Worm (Caenorhabditis elegans) whole organism, mixed stage, embryonic: ENCODE data around the gene clec-9.

Source experiments
- M03D4.4 ChIP-seq: sonication (generic microtip); optimal IDR thresholded peaks from 2 replicates; lab custom pipeline; 2017; ENCODE audit warnings: mild to moderate bottlenecking, missing genetic modification characterization, missing compliant biosample characterization
- bed-3 ChIP-seq: fragments of 200-800 bp; sonication (Bioruptor generic); optimal IDR thresholded peaks from 3 replicates; lab custom pipeline; 2018; ENCODE audit warnings: mild to moderate bottlenecking, missing genetic modification characterization, moderate library complexity, missing compliant biosample characterization
- blmp-1 ChIP-seq: fragments of 150-350 bp; optimal IDR thresholded peaks from 2 replicates; lab custom pipeline; 2014; ENCODE audit warnings: missing biosample characterization, missing genetic modification characterization
- ceh-39 ChIP-seq: fragments of 150-350 bp; optimal IDR thresholded peaks from 2 replicates; lab custom pipeline; 2014; ENCODE audit warnings: missing biosample characterization, missing genetic modification characterization
- ceh-43 ChIP-seq: fragments of 200-800 bp; sonication (Bioruptor generic); optimal IDR thresholded peaks from 2 replicates; lab custom pipeline; 2018; ENCODE audit warnings: mild to moderate bottlenecking, missing genetic modification characterization, moderate library complexity, missing compliant biosample characterization
- ceh-83 ChIP-seq: fragments of 200-800 bp; sonication (Bioruptor generic); optimal IDR thresholded peaks from 2 replicates; lab custom pipeline; 2018; ENCODE audit warnings: mild to moderate bottlenecking, missing genetic modification characterization, missing compliant biosample characterization
- ces-1 ChIP-seq: fragments of 150-350 bp; optimal IDR thresholded peaks from 2 replicates; lab custom pipeline; 2014; ENCODE audit warnings: missing biosample characterization, missing genetic modification reagents, missing genetic modification characterization
- cnd-1 ChIP-seq: fragments of 200-800 bp; sonication (Bioruptor generic); optimal IDR thresholded peaks from 2 replicates; lab custom pipeline; 2018; ENCODE audit warnings: mild to moderate bottlenecking, missing genetic modification characterization, missing compliant biosample characterization
- drap-1 ChIP-seq: fragments of 200-800 bp; sonication (Bioruptor generic); optimal IDR thresholded peaks from 3 replicates; lab custom pipeline; 2018; ENCODE audit warnings: mild to moderate bottlenecking, missing genetic modification characterization, missing compliant biosample characterization
- elt-1 ChIP-seq: sonication (generic microtip); optimal IDR thresholded peaks from 2 replicates; lab custom pipeline; 2017; ENCODE audit warnings: missing genetic modification characterization, mild to moderate bottlenecking, missing compliant biosample characterization, antibody characterized with exemption, moderate library complexity, borderline replicate concordance; ENCODE audit not compliant: insufficient read depth
- elt-3 ChIP-seq: fragments of 150-350 bp; optimal IDR thresholded peaks from 2 replicates; lab custom pipeline; 2014; ENCODE audit warnings: missing biosample characterization, missing genetic modification characterization
- flh-1 ChIP-seq: fragments of 200-800 bp; sonication (Bioruptor generic); optimal IDR thresholded peaks from 2 replicates; lab custom pipeline; 2018; ENCODE audit warnings: mild to moderate bottlenecking, missing genetic modification characterization, moderate library complexity, missing compliant biosample characterization
- ham-2 ChIP-seq: fragments of 200-800 bp; sonication (Bioruptor generic); optimal IDR thresholded peaks from 2 replicates; lab custom pipeline; 2018; ENCODE audit warnings: mild to moderate bottlenecking, missing genetic modification characterization, missing compliant biosample characterization
- hlh-1 ChIP-seq: fragments of 150-350 bp; optimal IDR thresholded peaks from 2 replicates; lab custom pipeline; 2014; ENCODE audit warnings: missing biosample characterization, missing genetic modification reagents, missing genetic modification characterization
- lin-13 ChIP-seq: fragments of 150-350 bp; optimal IDR thresholded peaks from 2 replicates; lab custom pipeline; 2014; ENCODE audit warnings: missing biosample characterization, missing genetic modification characterization
- lin-32 ChIP-seq: fragments of 200-800 bp; sonication (Bioruptor generic); optimal IDR thresholded peaks from 2 replicates; lab custom pipeline; 2018; ENCODE audit warnings: mild to moderate bottlenecking, missing genetic modification characterization, missing compliant biosample characterization
- lsy-2 ChIP-seq: fragments of 150-350 bp; optimal IDR thresholded peaks from 2 replicates; lab custom pipeline; 2014; ENCODE audit warnings: missing biosample characterization, missing genetic modification characterization
- mep-1 ChIP-seq: fragments of 150-350 bp; optimal IDR thresholded peaks from 2 replicates; lab custom pipeline; 2017; ENCODE audit warnings: missing biosample characterization, missing genetic modification reagents, missing genetic modification characterization, inconsistent platforms
- mls-2 ChIP-seq: sonication (generic microtip); optimal IDR thresholded peaks from 2 replicates; lab custom pipeline; 2016; ENCODE audit warnings: mild to moderate bottlenecking, missing genetic modification characterization, moderate library complexity, missing compliant biosample characterization
- nhr-12 ChIP-seq: fragments of 150-350 bp; optimal IDR thresholded peaks from 2 replicates; lab custom pipeline; 2014; ENCODE audit warnings: missing biosample characterization, missing genetic modification characterization
- nhr-2 ChIP-seq: fragments of 150-350 bp; optimal IDR thresholded peaks from 2 replicates; lab custom pipeline; 2014; ENCODE audit warnings: missing biosample characterization, missing genetic modification characterization
- nhr-237 ChIP-seq: fragments of 150-350 bp; optimal IDR thresholded peaks from 2 replicates; lab custom pipeline; 2014; ENCODE audit warnings: missing biosample characterization, missing genetic modification characterization
- nhr-28 ChIP-seq: fragments of 150-350 bp; optimal IDR thresholded peaks from 2 replicates; lab custom pipeline; 2014; ENCODE audit warnings: missing biosample characterization, missing genetic modification characterization
- nhr-76 ChIP-seq: sonication (generic microtip); optimal IDR thresholded peaks from 2 replicates; lab custom pipeline; 2017; ENCODE audit warnings: missing biosample characterization, missing genetic modification characterization
- sem-2 ChIP-seq: fragments of 200-800 bp; sonication (Bioruptor generic); optimal IDR thresholded peaks from 2 replicates; lab custom pipeline; 2018; ENCODE audit warnings: mild to moderate bottlenecking, missing genetic modification characterization, missing compliant biosample characterization
- snpc-4 ChIP-seq: fragments of 150-350 bp; optimal IDR thresholded peaks from 2 replicates; lab custom pipeline; 2014; ENCODE audit warnings: missing biosample characterization, missing genetic modification characterization
- sptf-1 ChIP-seq: sonication (generic microtip); optimal IDR thresholded peaks from 2 replicates; lab custom pipeline; 2017; ENCODE audit warnings: mild to moderate bottlenecking, missing genetic modification characterization, moderate library complexity, missing compliant biosample characterization
- tbx-8 ChIP-seq: fragments of 200-800 bp; sonication (Bioruptor generic); optimal IDR thresholded peaks from 2 replicates; lab custom pipeline; 2018; ENCODE audit warnings: mild to moderate bottlenecking, missing genetic modification characterization, moderate library complexity, missing compliant biosample characterization
- unc-120 ChIP-seq: sonication (generic microtip); optimal IDR thresholded peaks from 2 replicates; lab custom pipeline; 2017; ENCODE audit warnings: missing genetic modification characterization, missing compliant biosample characterization; ENCODE audit not compliant: poor library complexity, severe bottlenecking
- unc-39 ChIP-seq: fragments of 150-350 bp; optimal IDR thresholded peaks from 2 replicates; lab custom pipeline; 2014; ENCODE audit warnings: missing biosample characterization, missing genetic modification characterization
- unc-62 ChIP-seq: fragments of 150-350 bp; optimal IDR thresholded peaks from 2 replicates; lab custom pipeline; 2014; ENCODE audit warnings: missing biosample characterization, missing genetic modification reagents, missing genetic modification characterization
- zip-8 ChIP-seq: fragments of 150-350 bp; optimal IDR thresholded peaks from 2 replicates; lab custom pipeline; 2014; ENCODE audit warnings: missing biosample characterization, missing genetic modification characterization
- ztf-11 ChIP-seq: fragments of 150-350 bp; optimal IDR thresholded peaks from 2 replicates; lab custom pipeline; 2014; ENCODE audit warnings: missing biosample characterization, missing genetic modification characterization

Gene clec-9

DNA sequence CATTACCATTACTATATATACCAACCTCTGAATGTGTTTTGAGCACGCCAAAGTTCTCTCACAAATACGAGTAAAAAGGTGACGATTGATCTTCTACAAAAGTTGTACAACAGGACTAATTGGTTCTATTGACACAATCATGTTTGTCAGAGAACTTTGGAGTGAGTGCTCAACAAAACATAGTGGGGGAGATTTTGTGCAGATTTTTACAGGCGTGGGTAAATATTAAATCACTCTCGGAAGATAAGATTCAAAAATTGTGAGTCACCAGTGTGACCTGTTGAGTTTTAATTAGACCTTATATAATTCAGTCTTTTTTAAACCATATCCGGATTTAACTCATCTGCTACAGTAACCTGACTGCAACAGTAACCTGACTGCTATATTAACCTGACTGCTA is 34.3 kb downstream of the clec-9 start, which contains the start of gene F14F8.8:
Gene F14F8.8 (minus strand): TSS at position 101 of the 400 bp plus-strand sequence.
- no peak for TF ChIP-seq cnd-1
- no peak for TF ChIP-seq lin-32
- no peak for TF ChIP-seq lin-13
- TF ChIP-seq nhr-237 (tag; lab: Kevin White, UChicago), result no peak
- no peak for TF ChIP-seq blmp-1 (tag; lab: Kevin White, UChicago)
- TF ChIP-seq elt-1, result no peak
- TF ChIP-seq bed-3 (GFP tag; lab: Kevin White, UChicago), result no peak
- no peak for TF ChIP-seq elt-3
- TF ChIP-seq ceh-43 (GFP tag; lab: Kevin White, UChicago), result no peak
- TF ChIP-seq tbx-8 (GFP tag; lab: Kevin White, UChicago), result no peak
- no peak for TF ChIP-seq unc-39 (tag; lab: Kevin White, UChicago)
- TF ChIP-seq nhr-2 (tag; lab: Kevin White, UChicago), result no peak
- TF ChIP-seq mls-2 (tag; lab: Kevin White, UChicago), result no peak
- no peak for TF ChIP-seq snpc-4
- no peak for TF ChIP-seq nhr-12 (tag; lab: Kevin White, UChicago)
- TF ChIP-seq nhr-76 (tag; lab: Kevin White, UChicago), result no peak
- no peak for TF ChIP-seq M03D4.4 (tag; lab: Kevin White, UChicago)
- no peak for TF ChIP-seq ham-2 (GFP tag; lab: Kevin White, UChicago)

DNA sequence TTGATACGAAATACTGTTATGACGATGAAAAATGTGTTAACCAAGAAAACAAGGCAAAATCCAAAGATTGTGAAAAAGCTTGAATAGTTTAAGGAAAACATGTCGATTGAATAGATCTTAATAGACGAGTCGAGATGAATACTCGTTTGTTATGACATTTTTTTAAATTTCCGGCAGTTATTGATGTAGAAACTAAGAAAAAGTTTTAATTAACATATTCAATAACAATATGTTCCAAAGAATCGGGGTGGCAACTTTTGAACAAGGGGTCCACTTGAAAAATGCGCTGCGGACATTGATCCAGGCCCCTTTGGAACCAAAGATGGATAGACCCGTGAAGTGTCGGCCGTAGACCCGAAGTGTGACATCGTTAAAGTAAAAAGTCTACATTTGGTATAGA is 35.3 kb downstream of the clec-9 start, which contains the start of gene str-61:
Gene str-61 (minus strand): TSS at position 101 of the 400 bp plus-strand sequence.
- TF ChIP-seq mep-1 (tag; lab: Kevin White, UChicago) (no peak), sptf-1 (tag; lab: Kevin White, UChicago) (no peak), M03D4.4 (tag; lab: Kevin White, UChicago) (no peak), nhr-2 (tag; lab: Kevin White, UChicago) (no peak), blmp-1 (tag; lab: Kevin White, UChicago) (no peak), nhr-76 (tag; lab: Kevin White, UChicago) (no peak), hlh-1 (tag; lab: Kevin White, UChicago) (no peak), ztf-11 (tag; lab: Kevin White, UChicago) (no peak), unc-62 (no peak), nhr-12 (tag; lab: Kevin White, UChicago) (no peak), unc-120 (no peak), ces-1 (GFP tag; lab: Kevin White, UChicago) (no peak), elt-3 (no peak), cnd-1 (no peak), tbx-8 (GFP tag; lab: Kevin White, UChicago) (no peak), ceh-43 (GFP tag; lab: Kevin White, UChicago) (no peak), nhr-237 (tag; lab: Kevin White, UChicago) (no peak), sem-2 (no peak)
- TF ChIP-seq, all 35 proteins: peak for 0

DNA sequence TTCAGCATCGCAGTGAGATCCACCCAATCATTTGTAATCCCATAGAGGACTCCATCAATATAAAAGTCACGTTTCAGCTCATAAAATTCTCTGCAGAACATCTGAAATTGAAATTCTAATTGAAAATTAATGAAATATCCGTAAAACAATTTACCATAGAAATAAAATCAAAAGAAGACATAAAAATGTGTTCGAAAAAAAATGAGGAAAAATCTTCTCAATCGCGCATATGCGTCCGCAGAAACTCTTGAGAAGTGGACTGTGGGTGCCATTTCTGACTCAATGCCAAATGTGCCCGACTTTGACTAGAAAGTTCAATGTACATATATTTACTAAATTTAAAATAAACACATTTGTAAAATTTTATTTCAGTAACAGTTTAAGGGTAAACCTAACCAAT is 38.0 kb downstream of the clec-9 start, which contains the start of gene F14F8.9:
Gene F14F8.9 (minus strand): TSS at position 101 of the 400 bp plus-strand sequence.
- TF ChIP-seq unc-39 (tag; lab: Kevin White, UChicago), result no peak
- no peak for TF ChIP-seq mep-1 (tag; lab: Kevin White, UChicago)
- no peak for TF ChIP-seq zip-8 (tag; lab: Kevin White, UChicago)
- no peak for TF ChIP-seq snpc-4
- no peak for TF ChIP-seq M03D4.4 (tag; lab: Kevin White, UChicago)
- TF ChIP-seq lsy-2, result no peak
- no peak for TF ChIP-seq elt-1
- TF ChIP-seq drap-1 (GFP tag; lab: Kevin White, UChicago), result no peak
- no peak for TF ChIP-seq ceh-83 (GFP tag; lab: Kevin White, UChicago)
- TF ChIP-seq sptf-1 (tag; lab: Kevin White, UChicago), result no peak
- TF ChIP-seq lin-32, result no peak
- no peak for TF ChIP-seq nhr-28 (tag; lab: Kevin White, UChicago)
- TF ChIP-seq blmp-1 (tag; lab: Kevin White, UChicago), result no peak
- no peak for TF ChIP-seq hlh-1 (tag; lab: Kevin White, UChicago)
- no peak for TF ChIP-seq nhr-12 (tag; lab: Kevin White, UChicago)
- TF ChIP-seq ztf-11 (tag; lab: Kevin White, UChicago), result no peak
- TF ChIP-seq mls-2 (tag; lab: Kevin White, UChicago), result no peak
- no peak for TF ChIP-seq nhr-76 (tag; lab: Kevin White, UChicago)
- TF ChIP-seq ceh-39, result no peak
- no peak for TF ChIP-seq unc-62

DNA sequence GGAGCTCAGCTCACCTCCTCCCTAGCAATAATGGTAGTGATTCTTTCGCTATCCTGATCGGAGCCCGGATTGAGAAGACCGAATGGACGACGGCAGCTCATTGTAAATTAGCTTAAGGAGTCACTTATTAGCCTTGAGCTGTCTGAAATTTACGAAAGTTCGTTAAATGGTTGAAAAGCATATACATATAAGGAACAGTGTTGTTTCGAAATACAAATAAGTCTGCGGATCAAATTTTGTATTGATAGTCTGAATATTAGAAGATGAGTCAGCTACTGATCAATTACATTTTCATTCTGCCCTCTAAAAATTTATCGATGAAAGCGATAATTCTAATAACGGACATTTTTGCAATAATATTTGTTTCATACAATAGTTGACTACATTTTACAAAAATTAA is 39.8 kb downstream of the clec-9 start, which contains the start of gene F14F8.14:
Gene F14F8.14 (minus strand): TSS at position 101 of the 400 bp plus-strand sequence.
- TF ChIP-seq unc-120 (no peak), bed-3 (GFP tag; lab: Kevin White, UChicago) (no peak), snpc-4 (no peak), ceh-83 (GFP tag; lab: Kevin White, UChicago) (no peak), nhr-2 (tag; lab: Kevin White, UChicago) (no peak), flh-1 (GFP tag; lab: Kevin White, UChicago) (no peak), nhr-237 (tag; lab: Kevin White, UChicago) (no peak), ceh-39 (no peak), cnd-1 (no peak)
